Fruit fly (Drosophila melanogaster) whole organism, prepupa: ENCODE measurements around the gene Ets65A.
"Not testable (repeated sequence)": the region's sequence is repeated elsewhere in the genome, so short reads cannot be mapped to it uniquely, and the experiment has no call there.

Source experiments
- Blimp-1 ChIP-seq: fragments of 200-800 bp; sonication (Bioruptor generic); optimal IDR thresholded peaks from 3 replicates; lab custom pipeline; 2017; ENCODE audit warnings: missing biosample characterization, missing genetic modification characterization, mild to moderate bottlenecking, moderate library complexity, missing genetic modification reagents
- CG11762 ChIP-seq: fragments of 200-800 bp; sonication (Bioruptor generic); optimal IDR thresholded peaks from 3 replicates; lab custom pipeline; 2016; ENCODE audit warnings: missing biosample characterization, missing genetic modification characterization; ENCODE audit not compliant: insufficient read depth
- CG11902 ChIP-seq: fragments of 200-800 bp; sonication (Bioruptor generic); optimal IDR thresholded peaks from 3 replicates; lab custom pipeline; 2016; ENCODE audit warnings: missing biosample characterization, missing genetic modification characterization
- CG32006 ChIP-seq: fragments of 200-800 bp; sonication (Bioruptor generic); optimal IDR thresholded peaks from 3 replicates; lab custom pipeline; 2017; ENCODE audit warnings: missing biosample characterization, mild to moderate bottlenecking, missing genetic modification characterization
- CG34406 ChIP-seq: fragments of 200-800 bp; sonication (Bioruptor generic); optimal IDR thresholded peaks from 3 replicates; lab custom pipeline; 2016; ENCODE audit warnings: missing biosample characterization, missing genetic modification characterization
- CG4318 ChIP-seq: fragments of 200-800 bp; sonication (Bioruptor generic); optimal IDR thresholded peaks from 3 replicates; lab custom pipeline; 2017; ENCODE audit warnings: missing biosample characterization, mild to moderate bottlenecking, missing genetic modification characterization
- CG6808 ChIP-seq: fragments of 200-800 bp; sonication (Bioruptor generic); optimal IDR thresholded peaks from 3 replicates; lab custom pipeline; 2017; ENCODE audit warnings: missing biosample characterization, missing genetic modification characterization, mild to moderate bottlenecking, moderate library complexity, missing genetic modification reagents
- CG7368 ChIP-seq: fragments of 200-800 bp; sonication (Bioruptor generic); optimal IDR thresholded peaks from 3 replicates; lab custom pipeline; 2016; ENCODE audit warnings: missing biosample characterization, missing genetic modification characterization
- CG8119 ChIP-seq: fragments of 200-800 bp; sonication (Bioruptor generic); IDR thresholded peaks from 3 replicates; pipeline ENCODE4 v1.3.6; 2022; ENCODE audit warnings: missing biosample characterization, missing genetic modification characterization
- CG8632 ChIP-seq: fragments of 200-800 bp; sonication (Bioruptor generic); optimal IDR thresholded peaks from 3 replicates; lab custom pipeline; 2016; ENCODE audit warnings: missing biosample characterization, missing genetic modification characterization
- Eip78C ChIP-seq: fragments of 200-800 bp; sonication (Bioruptor generic); peaks from one replicate; lab custom pipeline; 2016; ENCODE audit warnings: missing biosample characterization, missing genetic modification characterization
- Hr4 ChIP-seq: fragments of 200-800 bp; sonication (Bioruptor generic); optimal IDR thresholded peaks from 3 replicates; lab custom pipeline; 2016; ENCODE audit warnings: missing biosample characterization, missing genetic modification characterization
- Lpt ChIP-seq: fragments of 200-800 bp; sonication (Bioruptor generic); optimal IDR thresholded peaks from 3 replicates; lab custom pipeline; 2016; ENCODE audit warnings: missing biosample characterization, missing genetic modification characterization
- OdsH ChIP-seq: fragments of 200-800 bp; sonication (Bioruptor generic); optimal IDR thresholded peaks from 3 replicates; lab custom pipeline; 2016; ENCODE audit warnings: missing biosample characterization, missing genetic modification characterization
- Sox102F ChIP-seq: fragments of 200-800 bp; sonication (Bioruptor generic); optimal IDR thresholded peaks from 2 replicates; lab custom pipeline; 2016; ENCODE audit warnings: missing biosample characterization, mild to moderate bottlenecking, missing genetic modification characterization
- Sox15 ChIP-seq: fragments of 200-800 bp; sonication (Bioruptor generic); optimal IDR thresholded peaks from 3 replicates; lab custom pipeline; 2016; ENCODE audit warnings: missing biosample characterization, missing genetic modification characterization
- achi ChIP-seq: fragments of 200-800 bp; sonication (Bioruptor generic); optimal IDR thresholded peaks from 3 replicates; lab custom pipeline; 2016; ENCODE audit warnings: missing biosample characterization, missing genetic modification characterization
- acj6 ChIP-seq: fragments of 200-800 bp; sonication (Bioruptor generic); optimal IDR thresholded peaks from 3 replicates; lab custom pipeline; 2016; ENCODE audit warnings: missing biosample characterization, missing genetic modification characterization
- cyc ChIP-seq: fragments of 200-800 bp; sonication (Bioruptor generic); optimal IDR thresholded peaks from 3 replicates; lab custom pipeline; 2016; ENCODE audit warnings: missing biosample characterization, missing genetic modification characterization
- dac ChIP-seq: fragments of 200-800 bp; sonication (Bioruptor generic); optimal IDR thresholded peaks from 2 replicates; lab custom pipeline; 2017; ENCODE audit warnings: missing biosample characterization, mild to moderate bottlenecking, missing genetic modification characterization
- esn ChIP-seq: fragments of 200-800 bp; sonication (Bioruptor generic); optimal IDR thresholded peaks from 2 replicates; lab custom pipeline; 2016; ENCODE audit warnings: missing biosample characterization, mild to moderate bottlenecking, missing genetic modification characterization, moderate library complexity
- fkh ChIP-seq: fragments of 200-800 bp; sonication (Bioruptor generic); optimal IDR thresholded peaks from 3 replicates; lab custom pipeline; 2017; ENCODE audit warnings: missing biosample characterization, mild to moderate bottlenecking, missing genetic modification characterization, moderate library complexity
- lz ChIP-seq: fragments of 200-800 bp; sonication (Bioruptor generic); optimal IDR thresholded peaks from 3 replicates; lab custom pipeline; 2016; ENCODE audit warnings: missing biosample characterization, missing genetic modification characterization
- pdm3 ChIP-seq: fragments of 200-800 bp; sonication (Bioruptor generic); optimal IDR thresholded peaks from 3 replicates; lab custom pipeline; 2016; ENCODE audit warnings: missing biosample characterization, missing genetic modification characterization
- salr ChIP-seq, 2 experiments: fragments of 200-800 bp; sonication (Bioruptor generic); optimal IDR thresholded peaks; 3 replicates each; lab custom pipeline; 2016 to 2018; ENCODE audit warnings: missing biosample characterization in 2 of 2, missing genetic modification characterization in 2 of 2, mild to moderate bottlenecking in 1 of 2
- ss ChIP-seq, 2 experiments: fragments of 200-800 bp; sonication (Bioruptor generic); optimal IDR thresholded peaks; 2 replicates in 1 of 2; 3 replicates in 1 of 2; lab custom pipeline; 2017 to 2018; ENCODE audit warnings: mild to moderate bottlenecking in 2 of 2, missing biosample characterization in 2 of 2, missing genetic modification characterization in 2 of 2, moderate library complexity in 1 of 2
- svp ChIP-seq: fragments of 200-800 bp; sonication (Bioruptor generic); peaks from one replicate; lab custom pipeline; 2016; ENCODE audit warnings: missing biosample characterization, missing genetic modification characterization
- vri ChIP-seq: fragments of 200-800 bp; sonication (Bioruptor generic); optimal IDR thresholded peaks from 3 replicates; lab custom pipeline; 2016; ENCODE audit warnings: missing biosample characterization, mild to moderate bottlenecking, missing genetic modification characterization

Ets65A gene

dm6 chr3L:6141538-6141937 lies 44.1 kb downstream of the Ets65A start:
- TF ChIP-seq CG4318 (no peak), Blimp-1 (GFP tag; lab: Kevin White, UChicago) (peak; percentile 92), vri (GFP tag; lab: Kevin White, UChicago) (peak; percentile 90)

- no peak for TF ChIP-seq Sox102F (GFP tag; lab: Kevin White, UChicago)
- TF ChIP-seq fkh: no peak
- TF ChIP-seq CG7368: no peak
- no peak for TF ChIP-seq achi (GFP tag; lab: Kevin White, UChicago)
- TF ChIP-seq salr (GFP tag; optimal IDR thresholded peaks at IDR 0.05; lab: Kevin White, UChicago): no peak
- no peak for TF ChIP-seq Lpt (GFP tag; lab: Kevin White, UChicago)
- no peak for TF ChIP-seq OdsH (GFP tag; lab: Kevin White, UChicago)
- no peak for TF ChIP-seq CG11902 (GFP tag; lab: Kevin White, UChicago)
- TF ChIP-seq pdm3: no peak
- TF ChIP-seq Sox15 (GFP tag; lab: Kevin White, UChicago): no peak
- no peak for TF ChIP-seq acj6 (GFP tag; lab: Kevin White, UChicago)
- TF ChIP-seq dac (GFP tag; lab: Kevin White, UChicago): no peak
- TF ChIP-seq CG4318: no peak
Observed at dm6 chr3L:6142313-6142712, 44.9 kb downstream of the Ets65A start, which contains the start of gene Cpr65Aw. Cpr65Aw (minus strand) TSS chr3L:6142413.

- TF ChIP-seq svp (GFP tag; lab: Kevin White, UChicago) (no peak), CG6808 (GFP tag; lab: Kevin White, UChicago) (peak; percentile 14), Blimp-1 (GFP tag; lab: Kevin White, UChicago) (peak; percentile 84), ss (GFP tag; optimal IDR thresholded peaks at IDR 0.05; lab: Kevin White, UChicago) (peak; percentile 31 to 63), Eip78C (peak; percentile 58), CG11762 (no peak)
Observed at dm6 chr3L:6143188-6143755, 45.9 kb downstream of the Ets65A start, which contains the start of gene Lcp65Ad. Lcp65Ad (plus strand) TSS chr3L:6143395.

dm6 chr3L:6144769-6145220 lies 47.4 kb downstream of the Ets65A start, which contains the start of gene Lcp65Ac:
Lcp65Ac (plus strand) TSS chr3L:6144819.
- TF ChIP-seq CG34406 (GFP tag; lab: Kevin White, UChicago) (no peak), CG7368 (no peak), cyc (GFP tag; lab: Kevin White, UChicago) (no peak), ss (GFP tag; optimal IDR thresholded peaks at IDR 0.05; lab: Kevin White, UChicago) (no peak), svp (GFP tag; lab: Kevin White, UChicago) (no peak), CG8119 (GFP tag; lab: Robert Waterston, UW) (no peak)

- TF ChIP-seq CG6808, lz, esn (GFP tag; lab: Kevin White, UChicago): not testable (repeated sequence)
Observed at dm6 chr3L:6146374-6146773, 49.0 kb downstream of the Ets65A start, which contains the start of gene Lcp65Ab2. Lcp65Ab2 (plus strand) TSS chr3L:6146674.

- not testable (repeated sequence) for TF ChIP-seq CG34406, svp, CG8632 (GFP tag; lab: Kevin White, UChicago)
- TF ChIP-seq, all 60 proteins: peak for 0; not testable (repeated sequence) for 60
Observed at dm6 chr3L:6147887-6148286, 50.5 kb downstream of the Ets65A start, which contains the start of gene Cpr65Ax1. Cpr65Ax1 (minus strand) TSS chr3L:6147987.

dm6 chr3L:6149248-6149647 lies 51.8 kb downstream of the Ets65A start, which contains the start of gene Lcp65Ab1:
Lcp65Ab1 (plus strand) TSS chr3L:6149548.
- TF ChIP-seq CG32006; CG4318; Hr4 (GFP tag; lab: Kevin White, UChicago): not testable (repeated sequence)
